Worm (Caenorhabditis elegans) whole organism, late embryonic: ENCODE data around the gene C52B9.8.

ENCODE experiments used
- che-1 ChIP-seq: sonication (generic microtip); optimal IDR thresholded peaks from 2 replicates; lab custom pipeline; 2016; ENCODE audit warnings: mild to moderate bottlenecking, missing genetic modification characterization, missing compliant biosample characterization
- elt-2 ChIP-seq: sonication (generic microtip); optimal IDR thresholded peaks from 2 replicates; lab custom pipeline; 2016; ENCODE audit warnings: missing genetic modification reagents, missing genetic modification characterization, missing compliant biosample characterization

ce11 chrX:4260297-4260696 is 51.3 kb downstream of the C52B9.8 start, which contains the start of gene C52B9.4:
- TF ChIP-seq elt-2 (tag; lab: Kevin White, UChicago) (no peak), che-1 (tag; lab: Kevin White, UChicago) (no peak)
